Worm (Caenorhabditis elegans) whole organism, L4/young adult: ENCODE data around the gene osm-9.

Experiments
- W03F9.2 ChIP-seq: fragments of 150-350 bp; optimal IDR thresholded peaks from 2 replicates; lab custom pipeline; 2014; ENCODE audit warnings: missing biosample characterization, missing genetic modification characterization
- dao-5 ChIP-seq: sonication (generic microtip); optimal IDR thresholded peaks from 2 replicates; lab custom pipeline; 2016; ENCODE audit warnings: missing genotype, missing genetic modification characterization, moderate library complexity, missing compliant biosample characterization
- him-1 ChIP-seq: sonication (generic microtip); optimal IDR thresholded peaks from 2 replicates; lab custom pipeline; 2016; ENCODE audit warnings: missing genotype, missing genetic modification reagents, missing genetic modification characterization, missing compliant biosample characterization

DNA sequence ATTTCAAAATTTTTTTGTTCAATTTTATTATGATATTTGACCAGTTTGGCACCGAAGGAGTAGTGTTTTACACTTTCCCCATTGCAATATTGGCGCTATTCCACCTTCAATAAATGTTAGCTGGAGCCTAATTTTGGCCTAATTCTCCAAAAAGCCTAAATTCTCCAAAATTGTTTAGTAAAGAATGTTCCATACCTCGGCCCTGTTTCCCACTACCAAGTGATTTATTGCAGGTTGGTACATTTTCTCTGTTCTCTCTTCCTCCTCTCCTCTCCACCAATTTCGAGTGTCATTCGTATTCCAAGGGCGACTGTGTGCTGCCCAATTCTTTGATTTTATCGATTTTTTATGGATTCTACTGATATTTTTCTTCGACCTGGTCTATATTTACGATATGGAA, 20.9 kb upstream of the osm-9 start, which contains the start of gene Y37E11B.2:
- TF ChIP-seq dao-5 (tag; lab: Kevin White, UChicago) (no peak), W03F9.2 (tag; lab: Kevin White, UChicago) (no peak), him-1 (tag; lab: Kevin White, UChicago) (no peak)
